Worm (Caenorhabditis elegans) whole organism, L2 larva: Measurements from ENCODE around the gene sto-1.

Experiments
- ceh-82 ChIP-seq: fragments of 150-350 bp; optimal IDR thresholded peaks from 2 replicates; lab custom pipeline; 2014; ENCODE audit warnings: missing biosample characterization, missing genetic modification characterization
- dmd-4 ChIP-seq: sonication (generic microtip); optimal IDR thresholded peaks from 2 replicates; lab custom pipeline; 2017; ENCODE audit warnings: missing biosample characterization, missing genetic modification characterization
- lin-39 ChIP-seq: fragments of 150-350 bp; optimal IDR thresholded peaks from 2 replicates; lab custom pipeline; 2014; ENCODE audit warnings: missing biosample characterization, missing genetic modification reagents, missing genetic modification characterization
- snpc-4 ChIP-seq: fragments of 150-350 bp; optimal IDR thresholded peaks from 2 replicates; lab custom pipeline; 2014; ENCODE audit warnings: missing biosample characterization, missing genetic modification characterization

- no peak for TF ChIP-seq snpc-4 (tag; lab: Kevin White, UChicago)
- TF ChIP-seq lin-39 (tag; lab: Kevin White, UChicago), result no peak
- no peak for TF ChIP-seq dmd-4
- TF ChIP-seq ceh-82 (tag; lab: Kevin White, UChicago), result no peak
Observed at ce11 chrX:7582223-7582622, 19.6 kb downstream of the sto-1 start.
